Worm (Caenorhabditis elegans): Measurements from ENCODE around the gene egl-27.

DNA sequence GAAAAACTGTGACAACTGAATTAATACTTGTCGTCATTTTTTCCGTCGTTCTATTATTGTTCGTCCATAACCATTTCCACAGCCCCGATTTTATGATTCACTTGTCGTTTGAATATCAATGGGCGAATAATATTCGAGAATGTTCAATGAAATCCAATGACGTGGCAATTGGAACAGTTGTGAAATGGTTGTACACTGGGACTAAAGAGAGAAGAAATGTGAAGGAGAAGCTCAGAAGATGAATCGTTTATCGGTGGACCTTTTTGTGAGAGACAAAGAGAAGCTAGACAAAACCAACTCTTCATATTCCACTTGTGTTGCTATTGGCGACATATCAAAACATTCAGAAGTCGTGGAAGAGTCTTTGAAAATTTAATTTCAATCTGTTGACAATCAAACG is 36.0 kb downstream of the egl-27 start, which contains the start of gene clhm-1:
- TF ChIP-seq him-1 (tag; optimal IDR thresholded peaks at IDR 0.05): no peak
- no peak for TF ChIP-seq W03F9.2 (tag; optimal IDR thresholded peaks at IDR 0.05)
- no peak for TF ChIP-seq dao-5 (tag; optimal IDR thresholded peaks at IDR 0.05)
